Fruit fly (Drosophila melanogaster): ENCODE measurements around the gene Dys.

The Dys gene

dm6 chr3R:19644901-19645204, 184.0 kb downstream of the Dys start, which contains the start of gene Nup58 (continued):
- no peak for TF ChIP-seq kah (GFP tag; optimal IDR thresholded peaks at IDR 0.05)
- TF ChIP-seq so (GFP tag; IDR thresholded peaks at IDR 0.05): no peak
- no peak for TF ChIP-seq insv (GFP tag; optimal IDR thresholded peaks at IDR 0.05)
- peak; percentile 83 for TF ChIP-seq Med (GFP tag)
- no peak for TF ChIP-seq sd (tag; optimal IDR thresholded peaks at IDR 0.05)
- peak; percentile 71 for TF ChIP-seq CG9932 (GFP tag; IDR thresholded peaks at IDR 0.05)
- TF ChIP-seq Rfx (GFP tag; IDR thresholded peaks at IDR 0.05): peak; percentile 65
- peak; percentile 14; the same call in 1 of the 2 replicates for TF ChIP-seq Ptx1 (GFP tag; IDR thresholded peaks at IDR 0.05)
- no peak for TF ChIP-seq CG1832 (GFP tag; optimal IDR thresholded peaks at IDR 0.05)
- TF ChIP-seq CG15073 (GFP tag; optimal IDR thresholded peaks at IDR 0.05): no peak
- no peak for TF ChIP-seq chif (GFP tag; optimal IDR thresholded peaks at IDR 0.05)
- peak; percentile 40 for TF ChIP-seq CG32532 (GFP tag; IDR thresholded peaks at IDR 0.05)
- TF ChIP-seq CG17829 (tag; optimal IDR thresholded peaks at IDR 0.05): no peak
- TF ChIP-seq CG7963 (GFP tag; IDR thresholded peaks at IDR 0.05; ENCODE audit: partially characterized antibody): peak; percentile 70
- peak; percentile 81 for TF ChIP-seq CG34224 (GFP tag; IDR thresholded peaks at IDR 0.05; ENCODE audit: partially characterized antibody)
- no peak for TF ChIP-seq CG10462 (GFP tag; optimal IDR thresholded peaks at IDR 0.05)
- TF ChIP-seq CG11456 (GFP tag; IDR thresholded peaks at IDR 0.05): 0 out of 3 replicates have a peak, but pooled peaks have one; percentile 29
- no peak for TF ChIP-seq CG42726 (GFP tag; IDR thresholded peaks at IDR 0.05; ENCODE audit: partially characterized antibody)
- peak; percentile 86 for TF ChIP-seq CG13287 (GFP tag; IDR thresholded peaks at IDR 0.05; ENCODE audit: partially characterized antibody)
- peak; percentile 76 for TF ChIP-seq vnd (GFP tag; IDR thresholded peaks at IDR 0.05; ENCODE audit: partially characterized antibody)
- TF ChIP-seq vvl (GFP tag; IDR thresholded peaks at IDR 0.05): peak; percentile 48; the same call in 1 of the 2 replicates
- TF ChIP-seq nerfin-1 (tag; optimal IDR thresholded peaks at IDR 0.05): no peak
- TF ChIP-seq CG12659 (GFP tag; optimal IDR thresholded peaks at IDR 0.05): no peak
- TF ChIP-seq E2f2 (GFP tag; IDR thresholded peaks at IDR 0.05): peak; percentile 30; the same call in 1 of the 2 replicates
- peak; percentile 13; the same call in 1 of the 2 replicates for TF ChIP-seq Xrp1 (GFP tag; IDR thresholded peaks at IDR 0.05)
- no peak for TF ChIP-seq Taf1 (GFP tag; IDR thresholded peaks at IDR 0.05)
- TF ChIP-seq CG12769 (tag; optimal IDR thresholded peaks at IDR 0.05): no peak
- TF ChIP-seq CG11398 (GFP tag; optimal IDR thresholded peaks at IDR 0.05): no peak
- TF ChIP-seq knrl (GFP tag; IDR thresholded peaks at IDR 0.05; ENCODE audit: partially characterized antibody): peak; percentile 74; the same call in 2 of the 3 replicates
- peak; percentile 77 for TF ChIP-seq Doc3 (GFP tag; IDR thresholded peaks at IDR 0.05; ENCODE audit: partially characterized antibody)
- peak; percentile 89 for TF ChIP-seq Scr (GFP tag; IDR thresholded peaks at IDR 0.05; ENCODE audit: partially characterized antibody)
- peak; percentile 44; the same call in 1 of the 2 replicates for TF ChIP-seq E2f1 (GFP tag; IDR thresholded peaks at IDR 0.05)
- no peak for TF ChIP-seq CG4360 (GFP tag; IDR thresholded peaks at IDR 0.05)
- no peak for TF ChIP-seq lola (GFP tag; optimal IDR thresholded peaks at IDR 0.05)
- TF ChIP-seq HLH4C (GFP tag; IDR thresholded peaks at IDR 0.05; ENCODE audit: partially characterized antibody): peak; percentile 64
- TF ChIP-seq BEAF-32 (GFP tag; optimal IDR thresholded peaks at IDR 0.05): peak; percentile 69
- no peak for TF ChIP-seq Drgx (GFP tag; IDR thresholded peaks at IDR 0.05)
- peak; percentile 50 for TF ChIP-seq MBD-R2 (GFP tag; IDR thresholded peaks at IDR 0.05)
- peak; percentile 87 for TF ChIP-seq sens (GFP tag)
- peak; percentile 56; the same call in 1 of the 3 replicates for TF ChIP-seq mld (GFP tag; IDR thresholded peaks at IDR 0.05; ENCODE audit: partially characterized antibody)
- TF ChIP-seq Asciz (GFP tag; optimal IDR thresholded peaks at IDR 0.05): no peak
- TF ChIP-seq Opbp (GFP tag; IDR thresholded peaks at IDR 0.05; ENCODE audit: partially characterized antibody): peak; percentile 81; the same call in 2 of the 3 replicates
- TF ChIP-seq D19B (GFP tag; optimal IDR thresholded peaks at IDR 0.05): no peak
- no peak for TF ChIP-seq otp (GFP tag; IDR thresholded peaks at IDR 0.05)
- TF ChIP-seq hb (GFP tag; IDR thresholded peaks at IDR 0.05; ENCODE audit: partially characterized antibody): peak; percentile 15; the same call in 1 of the 3 replicates
- peak; percentile 20 for TF ChIP-seq NfI (GFP tag; optimal IDR thresholded peaks at IDR 0.05)
- peak; percentile 58 for TF ChIP-seq CG1603 (tag; optimal IDR thresholded peaks at IDR 0.05)
- TF ChIP-seq bbx (GFP tag; IDR thresholded peaks at IDR 0.05; ENCODE audit: partially characterized antibody): peak; percentile 84
- peak; percentile 41 for TF ChIP-seq Ets65A (GFP tag)
